Worm (Caenorhabditis elegans) whole organism, dauer: ENCODE data around the gene C06A12.8.

Experiments used
- unc-62 ChIP-seq: sonication (generic microtip); optimal IDR thresholded peaks from 2 replicates; lab custom pipeline; 2017; ENCODE audit warnings: missing biosample characterization, missing genetic modification reagents, missing genetic modification characterization

The C06A12.8 gene

DNA sequence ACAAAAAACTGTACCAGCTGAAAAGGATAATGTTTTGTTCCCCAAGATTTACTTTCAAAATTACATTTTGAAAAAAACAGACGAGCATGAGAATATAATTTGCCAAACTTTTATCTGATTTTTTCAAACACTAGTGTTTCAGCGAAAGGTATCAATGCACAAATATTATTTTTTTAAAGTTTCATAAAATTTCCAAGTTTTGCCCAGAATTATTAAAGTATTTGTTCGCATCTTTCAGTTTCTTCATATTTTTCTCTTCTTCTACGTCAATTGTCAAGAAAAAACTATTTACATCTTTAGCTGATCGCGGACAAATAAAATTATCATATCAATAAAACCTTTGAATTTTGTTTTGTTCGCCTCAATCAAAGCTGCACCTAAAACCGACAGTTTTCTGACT, at the start of gene C06A12.8:
C06A12.8 (plus strand) TSS at position 301 of the 400 bp plus-strand sequence.
- no peak for TF ChIP-seq unc-62 (GFP tag; lab: Kevin White, UChicago)

ce11 chrIV:17387442-17387967, 49.6 kb upstream of the C06A12.8 start, which contains the start of gene T02D1.8:
TSS of gene T02D1.8 (minus strand) at chrIV:17387492.
- no peak for TF ChIP-seq unc-62 (GFP tag; lab: Kevin White, UChicago)

ce11 chrIV:17395910-17396309, 41.2 kb upstream of the C06A12.8 start, which contains the start of gene sru-15:
TSS of gene sru-15 (plus strand) at chrIV:17396210.
- no peak for TF ChIP-seq unc-62 (GFP tag; lab: Kevin White, UChicago)

DNA sequence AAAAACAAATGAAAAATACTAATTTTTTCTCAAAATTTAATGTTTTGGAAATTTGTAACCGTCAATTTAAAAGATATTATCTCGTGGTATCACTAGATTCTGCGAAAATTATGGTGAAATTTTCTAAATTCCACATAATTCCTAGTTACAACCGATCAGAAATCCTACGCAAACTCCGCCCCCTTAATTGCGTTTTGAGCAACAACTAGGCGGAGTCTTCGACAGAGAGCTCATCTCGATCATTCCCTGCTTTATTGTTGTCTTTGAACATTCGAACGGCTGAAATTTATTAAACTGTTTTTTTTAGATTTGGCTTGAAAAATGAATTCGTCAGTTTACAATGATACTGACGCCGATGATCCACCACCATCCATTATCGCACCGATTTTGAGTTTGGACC, 37.7 kb upstream of the C06A12.8 start, which contains the start of gene T02D1.4:
T02D1.4 (plus strand) TSS at position 301 of the 400 bp plus-strand sequence.
- no peak for TF ChIP-seq unc-62 (GFP tag; lab: Kevin White, UChicago)

DNA sequence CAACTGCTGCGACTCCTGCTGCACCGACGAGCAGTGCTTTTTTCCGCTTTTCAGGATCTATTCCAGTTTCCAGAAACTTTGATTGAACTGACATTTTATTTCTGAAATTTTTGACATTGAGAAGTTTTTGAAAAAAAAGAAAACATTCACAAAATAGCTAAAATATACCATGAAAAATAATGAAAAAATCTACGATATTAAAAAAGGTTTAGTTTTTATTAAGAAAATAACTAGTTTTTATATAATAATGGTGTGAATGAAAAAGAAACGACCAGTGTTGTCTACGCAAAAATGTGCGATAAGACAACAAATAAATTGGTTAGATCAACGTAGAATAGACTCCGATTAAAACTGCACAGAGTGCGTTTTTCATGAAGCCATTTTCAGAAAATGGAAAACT, 31.6 kb upstream of the C06A12.8 start, which contains the start of gene pmp-4:
pmp-4 (minus strand) TSS at position 101 of the 400 bp plus-strand sequence.
- no peak for TF ChIP-seq unc-62 (GFP tag; lab: Kevin White, UChicago)

- no peak for TF ChIP-seq unc-62 (GFP tag; lab: Kevin White, UChicago)
These were observed 31.0 kb upstream of the C06A12.8 start for ce11 chrIV:17406119-17406518.

DNA sequence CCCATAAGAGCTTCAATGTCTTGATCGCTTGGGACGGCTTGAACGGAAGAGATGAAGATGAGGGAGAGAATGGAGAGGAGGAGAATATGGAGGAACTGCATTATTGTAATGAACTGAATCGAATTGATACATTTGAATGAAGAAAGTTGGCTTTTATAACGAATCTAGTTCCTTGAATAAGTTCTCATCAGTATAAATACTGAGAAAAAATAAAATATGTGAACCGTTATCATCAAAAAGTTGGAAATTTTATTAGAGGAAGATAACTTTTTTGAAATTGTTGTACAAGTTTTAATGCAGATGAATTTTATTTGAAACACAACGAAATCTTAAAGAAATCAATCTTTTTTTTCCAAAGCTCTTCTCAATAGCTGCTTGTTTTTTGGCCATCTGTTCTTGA, 30.1 kb upstream of the C06A12.8 start, which contains the start of gene T02D1.7:
T02D1.7 (minus strand) TSS at position 101 of the 400 bp plus-strand sequence.
- no peak for TF ChIP-seq unc-62 (GFP tag; lab: Kevin White, UChicago)

DNA sequence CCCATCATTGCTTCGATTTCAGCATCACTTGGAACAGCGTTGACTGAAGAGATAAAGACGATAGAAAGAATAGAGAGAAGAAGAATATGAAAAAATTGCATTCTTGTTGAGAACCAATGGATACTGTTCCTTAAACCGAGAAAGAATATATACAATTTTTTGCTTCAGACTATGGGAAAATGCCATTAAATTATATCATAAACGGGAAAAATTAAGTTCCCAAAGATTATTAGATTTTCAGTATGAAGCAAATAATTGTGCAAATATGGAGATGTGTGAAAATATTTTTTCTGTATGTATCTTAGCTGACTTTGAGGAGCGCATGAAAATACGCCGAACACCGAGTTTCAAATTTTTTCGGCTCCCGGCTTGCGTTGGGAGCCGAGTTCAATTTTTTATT, 29.6 kb upstream of the C06A12.8 start, which contains the start of gene T02D1.9:
T02D1.9 (minus strand) TSS at position 101 of the 400 bp plus-strand sequence.
- no peak for TF ChIP-seq unc-62 (GFP tag; lab: Kevin White, UChicago)

DNA sequence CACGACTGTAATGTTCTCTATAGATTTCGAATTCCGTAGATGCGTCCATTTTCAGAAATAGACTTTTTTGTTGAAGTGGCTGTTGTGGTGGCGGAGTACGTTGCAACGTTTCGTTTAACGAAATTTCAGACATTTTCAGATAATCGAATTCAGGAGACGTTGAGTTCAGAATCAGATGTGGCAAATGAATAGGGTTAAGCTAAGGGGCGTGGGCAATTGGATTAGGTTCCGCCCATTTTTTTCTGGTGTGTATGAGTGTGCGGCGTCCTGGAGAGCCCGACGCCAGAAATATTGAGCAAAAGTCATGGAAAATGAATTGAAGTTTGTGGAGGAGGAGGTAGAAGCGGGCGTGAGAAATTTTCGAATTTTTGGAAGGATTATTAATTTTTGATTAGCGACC, 23.8 kb upstream of the C06A12.8 start:
- TF ChIP-seq unc-62 (GFP tag; lab: Kevin White, UChicago): no peak

DNA sequence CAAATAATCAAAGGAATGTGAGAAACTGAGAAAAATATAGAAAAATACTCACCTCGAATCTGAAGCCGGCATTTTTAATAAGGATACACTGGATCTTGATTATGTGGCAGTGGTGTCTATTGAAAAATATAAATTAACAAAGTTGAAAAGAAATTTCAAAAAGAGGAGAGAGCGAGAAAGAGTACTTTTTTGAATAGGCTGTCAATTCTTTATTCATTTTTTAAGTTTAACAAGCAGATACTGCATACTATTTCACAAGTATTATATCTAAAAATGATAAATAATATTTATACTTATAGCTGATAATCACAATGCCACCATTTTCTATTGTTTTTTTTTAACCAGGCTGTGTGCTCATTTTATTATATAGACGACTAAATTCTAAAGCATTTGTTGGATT, 19.4 kb upstream of the C06A12.8 start, which contains the start of gene npr-26:
npr-26 (minus strand) TSS at position 101 of the 400 bp plus-strand sequence.
- TF ChIP-seq unc-62 (GFP tag; lab: Kevin White, UChicago): no peak

DNA sequence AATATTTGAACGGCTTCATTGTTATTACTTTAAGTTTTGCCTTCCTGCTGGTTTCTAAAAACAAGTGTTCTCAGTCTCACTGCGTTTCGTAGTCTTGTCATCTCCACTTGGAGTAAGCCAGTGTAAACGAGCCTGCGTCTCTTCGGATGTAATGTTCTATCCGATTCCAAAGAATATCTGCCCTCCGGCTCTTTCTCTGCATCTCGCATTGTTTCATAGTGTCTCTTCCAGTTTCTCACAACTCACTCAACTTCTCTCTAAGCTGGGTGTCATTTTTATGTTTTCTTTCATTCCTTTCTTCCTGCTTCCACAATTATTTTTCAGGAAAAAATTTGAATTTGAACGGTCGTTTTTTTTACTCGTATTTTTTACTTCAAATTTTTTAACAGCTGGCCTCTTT, 10.2 kb upstream of the C06A12.8 start:
- TF ChIP-seq unc-62 (GFP tag; lab: Kevin White, UChicago): no peak

DNA sequence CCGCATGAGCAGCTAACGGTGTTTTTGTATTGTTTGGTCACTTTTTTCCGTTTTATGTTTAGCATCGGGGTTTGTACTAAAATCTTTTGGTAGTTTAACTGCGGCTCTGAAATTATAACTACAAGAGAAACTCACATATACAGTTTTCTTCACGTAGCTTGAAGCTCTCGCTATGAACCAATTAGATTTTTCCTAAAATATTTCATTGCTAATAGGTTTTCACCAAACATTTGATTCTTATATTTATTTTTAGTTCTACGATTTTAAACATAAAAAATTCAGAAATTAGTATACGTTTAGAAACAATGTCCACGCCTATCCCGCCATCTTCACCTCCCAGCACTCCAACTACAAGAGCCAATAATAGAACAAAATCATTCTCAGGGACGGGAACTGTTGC, 9.7 kb upstream of the C06A12.8 start, which contains the start of gene C06A12.3:
C06A12.3 (plus strand) TSS at position 301 of the 400 bp plus-strand sequence.
- TF ChIP-seq unc-62 (GFP tag; lab: Kevin White, UChicago): no peak

DNA sequence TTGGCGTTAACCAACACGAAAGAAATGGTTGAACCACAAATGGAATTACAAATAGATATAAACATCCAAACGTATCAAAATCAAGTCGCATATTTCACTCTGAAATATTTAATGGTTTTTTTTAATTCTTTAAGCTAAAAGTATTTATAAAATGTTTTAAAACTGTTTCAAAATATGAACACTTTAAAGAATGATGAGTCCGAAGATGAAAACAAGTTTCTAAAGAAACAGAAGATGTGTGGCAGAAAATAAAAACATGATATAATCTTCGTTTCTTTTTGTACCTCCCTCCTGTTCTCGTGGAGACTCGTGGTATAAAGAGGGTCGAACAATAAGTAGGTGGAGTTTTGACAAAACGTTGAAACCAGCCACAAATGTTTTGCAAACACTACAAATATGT, 5.9 kb upstream of the C06A12.8 start, which contains the start of gene lact-6:
lact-6 (minus strand) TSS at position 101 of the 400 bp plus-strand sequence.
- no peak for TF ChIP-seq unc-62 (GFP tag; lab: Kevin White, UChicago)

DNA sequence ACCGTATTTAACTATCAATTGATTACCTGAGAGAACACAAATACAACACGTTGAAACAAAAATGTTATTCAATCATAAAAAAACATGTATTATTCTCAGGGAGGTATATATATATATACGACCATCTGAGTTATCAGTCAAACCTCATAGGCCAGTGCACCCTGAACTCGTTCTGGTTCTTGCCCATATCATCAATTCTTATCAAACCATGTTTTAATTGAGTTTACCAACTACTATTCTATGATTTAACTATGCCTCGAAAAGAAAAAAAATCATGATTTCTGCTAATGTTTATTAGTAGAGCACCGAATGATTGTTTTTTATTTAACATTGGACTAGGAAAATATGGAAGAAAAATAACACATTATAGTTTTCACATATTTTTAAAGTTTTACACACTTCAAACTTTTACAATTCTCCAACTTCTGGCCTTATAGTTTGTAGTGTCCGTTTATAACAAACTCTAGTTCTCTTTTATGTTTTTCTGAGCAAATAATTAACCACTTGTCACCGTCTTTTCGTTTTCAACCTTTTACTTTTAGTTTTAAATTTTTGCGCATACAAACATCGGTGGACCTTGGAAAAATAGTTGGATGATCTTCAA, 4.8 kb upstream of the C06A12.8 start:
- TF ChIP-seq unc-62 (GFP tag; lab: Kevin White, UChicago): no peak

ce11 chrIV:17435228-17435627, 1.9 kb upstream of the C06A12.8 start:
- TF ChIP-seq unc-62 (GFP tag; lab: Kevin White, UChicago): no peak

DNA sequence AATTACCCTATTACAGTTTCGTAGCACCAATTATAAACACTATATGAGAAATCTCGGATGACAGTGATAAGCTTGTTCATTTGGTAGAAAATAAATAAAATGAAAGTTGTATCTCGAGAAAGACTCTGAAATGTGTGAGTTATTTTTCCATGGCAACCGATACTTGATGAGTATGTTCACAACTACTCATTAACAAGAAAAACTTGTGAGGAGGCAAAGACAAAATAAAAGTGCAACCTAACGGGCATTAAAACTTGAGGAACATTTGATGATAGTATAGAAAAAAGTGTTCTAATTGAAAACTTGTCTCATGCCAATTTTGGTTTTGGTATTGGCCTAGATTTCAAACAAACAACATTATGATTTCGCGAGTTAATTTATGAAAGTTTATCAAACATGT, 586 bp upstream of the C06A12.8 start, which contains the start of gene gcy-27:
gcy-27 (minus strand) TSS at position 101 of the 400 bp plus-strand sequence.
- no peak for TF ChIP-seq unc-62 (GFP tag; lab: Kevin White, UChicago)
